Worm (Caenorhabditis elegans) whole organism, late embryonic: ENCODE data around the gene F14H8.2.
A peak's percentile ranks its signal among the peaks of the same experiment; 100 is the strongest.

Source experiments
- C08G9.2 ChIP-seq: sonication (generic microtip); optimal IDR thresholded peaks from 2 replicates; lab custom pipeline; 2016; ENCODE audit warnings: mild to moderate bottlenecking, missing genetic modification characterization, moderate library complexity, missing compliant biosample characterization
- C38D4.7 ChIP-seq: fragments of 200-800 bp; sonication (Bioruptor generic); optimal IDR thresholded peaks from 2 replicates; lab custom pipeline; 2018; ENCODE audit warnings: mild to moderate bottlenecking, missing genetic modification characterization, moderate library complexity, missing compliant biosample characterization
- F13H6.1 ChIP-seq: sonication (generic microtip); optimal IDR thresholded peaks from 2 replicates; lab custom pipeline; 2016; ENCODE audit warnings: missing genetic modification characterization, missing compliant biosample characterization
- T23F11.4 ChIP-seq: fragments of 200-800 bp; sonication (Bioruptor generic); optimal IDR thresholded peaks from 2 replicates; lab custom pipeline; 2018; ENCODE audit warnings: mild to moderate bottlenecking, missing genetic modification characterization, missing compliant biosample characterization
- Y22D7AL.16 ChIP-seq: sonication (generic microtip); optimal IDR thresholded peaks from 2 replicates; lab custom pipeline; 2016; ENCODE audit warnings: missing genetic modification characterization, missing compliant biosample characterization
- ama-1 ChIP-seq: fragments of 150-350 bp; optimal IDR thresholded peaks from 2 replicates; lab custom pipeline; 2014
- ceh-14 ChIP-seq: sonication (generic microtip); optimal IDR thresholded peaks from 2 replicates; lab custom pipeline; 2016; ENCODE audit warnings: missing genotype, missing genetic modification characterization, missing compliant biosample characterization
- ceh-18 ChIP-seq: sonication (generic microtip); optimal IDR thresholded peaks from 2 replicates; lab custom pipeline; 2016; ENCODE audit warnings: missing genetic modification characterization, missing compliant biosample characterization
- ceh-19 ChIP-seq: fragments of 200-800 bp; sonication (Bioruptor generic); optimal IDR thresholded peaks from 2 replicates; lab custom pipeline; 2018; ENCODE audit warnings: mild to moderate bottlenecking, missing genetic modification characterization, missing compliant biosample characterization
- ceh-24 ChIP-seq: sonication (generic microtip); optimal IDR thresholded peaks from 2 replicates; lab custom pipeline; 2016; ENCODE audit warnings: mild to moderate bottlenecking, missing genetic modification characterization, missing compliant biosample characterization
- ceh-30 ChIP-seq: fragments of 150-350 bp; optimal IDR thresholded peaks from 2 replicates; lab custom pipeline; 2014; ENCODE audit warnings: missing biosample characterization, missing genetic modification characterization
- ceh-31 ChIP-seq: sonication (generic microtip); optimal IDR thresholded peaks from 2 replicates; lab custom pipeline; 2016; ENCODE audit warnings: missing genetic modification characterization, missing compliant biosample characterization
- ceh-45 ChIP-seq: fragments of 200-800 bp; sonication (Bioruptor generic); IDR thresholded peaks from 2 replicates; pipeline ENCODE4 v1.3.6; 2022; ENCODE audit warnings: missing genetic modification reagents, missing genetic modification characterization, missing compliant biosample characterization
- ceh-48 ChIP-seq: sonication (generic microtip); optimal IDR thresholded peaks from 2 replicates; lab custom pipeline; 2016; ENCODE audit warnings: missing genetic modification characterization, inconsistent platforms, missing compliant biosample characterization
- ceh-6 ChIP-seq: fragments of 200-800 bp; sonication (Bioruptor generic); optimal IDR thresholded peaks from 2 replicates; lab custom pipeline; 2018; ENCODE audit warnings: mild to moderate bottlenecking, missing genetic modification characterization, missing compliant biosample characterization
- ceh-9 ChIP-seq: sonication (generic microtip); optimal IDR thresholded peaks from 2 replicates; lab custom pipeline; 2016; ENCODE audit warnings: mild to moderate bottlenecking, missing genetic modification characterization, inconsistent platforms, missing compliant biosample characterization
- dmd-4 ChIP-seq: sonication (generic microtip); optimal IDR thresholded peaks from 2 replicates; lab custom pipeline; 2016; ENCODE audit warnings: borderline replicate concordance, missing genetic modification characterization, missing compliant biosample characterization
- ets-4 ChIP-seq: sonication (generic microtip); optimal IDR thresholded peaks from 2 replicates; lab custom pipeline; 2016; ENCODE audit warnings: missing genetic modification characterization, missing compliant biosample characterization
- fax-1 ChIP-seq: sonication (generic microtip); optimal IDR thresholded peaks from 2 replicates; lab custom pipeline; 2016; ENCODE audit warnings: missing genotype, missing genetic modification characterization, missing compliant biosample characterization
- gmeb-2 ChIP-seq: sonication (generic microtip); optimal IDR thresholded peaks from 2 replicates; lab custom pipeline; 2016; ENCODE audit warnings: missing genetic modification characterization, inconsistent platforms, missing compliant biosample characterization
- hlh-15 ChIP-seq: sonication (generic microtip); optimal IDR thresholded peaks from 2 replicates; lab custom pipeline; 2016; ENCODE audit warnings: missing genetic modification characterization, missing compliant biosample characterization
- mec-3 ChIP-seq: sonication (generic microtip); optimal IDR thresholded peaks from 2 replicates; lab custom pipeline; 2016; ENCODE audit warnings: borderline replicate concordance, missing genetic modification characterization, missing compliant biosample characterization
- nhr-232 ChIP-seq: sonication (generic microtip); optimal IDR thresholded peaks from 2 replicates; lab custom pipeline; 2016; ENCODE audit warnings: missing genetic modification characterization, missing compliant biosample characterization
- pax-1 ChIP-seq: fragments of 150-350 bp; optimal IDR thresholded peaks from 2 replicates; lab custom pipeline; 2014; ENCODE audit warnings: missing biosample characterization, missing genetic modification characterization
- pha-2 ChIP-seq: sonication (generic microtip); optimal IDR thresholded peaks from 2 replicates; lab custom pipeline; 2017; ENCODE audit warnings: mild to moderate bottlenecking, missing genetic modification characterization, missing compliant biosample characterization
- pha-4 ChIP-seq: fragments of 150-350 bp; optimal IDR thresholded peaks from 2 replicates; lab custom pipeline; 2018; ENCODE audit warnings: missing biosample characterization, missing genetic modification reagents, missing genetic modification characterization
- pqm-1 ChIP-seq: sonication (generic microtip); optimal IDR thresholded peaks from 2 replicates; lab custom pipeline; 2016; ENCODE audit warnings: missing genetic modification characterization, missing compliant biosample characterization
- ref-2 ChIP-seq: sonication (generic microtip); optimal IDR thresholded peaks from 2 replicates; lab custom pipeline; 2016; ENCODE audit warnings: missing genetic modification characterization, missing compliant biosample characterization
- rnt-1 ChIP-seq: sonication (generic microtip); optimal IDR thresholded peaks from 2 replicates; lab custom pipeline; 2016; ENCODE audit warnings: missing genetic modification characterization, missing compliant biosample characterization
- sox-2 ChIP-seq: fragments of 200-800 bp; sonication (Bioruptor generic); IDR thresholded peaks from 2 replicates; pipeline ENCODE4 v1.3.6; 2022; ENCODE audit warnings: missing genetic modification reagents, missing genetic modification characterization, missing compliant biosample characterization
- syd-9 ChIP-seq: sonication (generic microtip); optimal IDR thresholded peaks from 2 replicates; lab custom pipeline; 2016; ENCODE audit warnings: mild to moderate bottlenecking, missing genetic modification characterization, moderate library complexity, missing compliant biosample characterization
- tbx-2 ChIP-seq: sonication (generic microtip); optimal IDR thresholded peaks from 2 replicates; lab custom pipeline; 2016; ENCODE audit warnings: missing genetic modification characterization, missing compliant biosample characterization
- ttx-3 ChIP-seq: sonication (generic microtip); optimal IDR thresholded peaks from 2 replicates; lab custom pipeline; 2016; ENCODE audit warnings: missing genetic modification reagents, missing genetic modification characterization, missing compliant biosample characterization
- unc-3 ChIP-seq, 2 experiments: fragments of 200-800 bp in 1 of 2; sonication (Bioruptor generic) in 1 of 2; sonication (generic microtip) in 1 of 2; conservative IDR thresholded peaks in 1 of 2; optimal IDR thresholded peaks in 1 of 2; 2 replicates each; pipeline versions ENCODE4 v1.3.6 to Lab custom; 2016 to 2022; ENCODE audit warnings: missing compliant biosample characterization in 2 of 2, missing genetic modification characterization in 2 of 2, missing genetic modification reagents in 1 of 2
- unc-55 ChIP-seq: sonication (generic microtip); optimal IDR thresholded peaks from 2 replicates; lab custom pipeline; 2017; ENCODE audit warnings: missing biosample characterization, missing genetic modification reagents, missing genetic modification characterization
- unc-86 ChIP-seq: sonication (generic microtip); optimal IDR thresholded peaks from 2 replicates; lab custom pipeline; 2016; ENCODE audit warnings: missing genetic modification characterization, missing compliant biosample characterization
- zip-5 ChIP-seq: sonication (generic microtip); optimal IDR thresholded peaks from 2 replicates; lab custom pipeline; 2016; ENCODE audit warnings: missing genetic modification characterization, missing compliant biosample characterization
- ztf-16 ChIP-seq: sonication (generic microtip); optimal IDR thresholded peaks from 2 replicates; lab custom pipeline; 2017; ENCODE audit warnings: missing genetic modification characterization, missing compliant biosample characterization

F14H8.2 gene

ce11 chrV:15002184-15002690, 17.9 kb downstream of the F14H8.2 start, which contains the start of the genes fib-1 and mut-15 (continued):
- TF ChIP-seq ceh-24 (tag; lab: Kevin White, UChicago) (no peak), ttx-3 (tag; lab: Kevin White, UChicago) (peak; percentile 45), unc-55 (GFP tag; lab: Kevin White, UChicago) (peak; percentile 83), zip-5 (peak; percentile 93), Y22D7AL.16 (no peak), fax-1 (tag; lab: Kevin White, UChicago) (peak; percentile 90), gmeb-2 (tag; lab: Kevin White, UChicago) (no peak), ceh-45 (GFP tag; lab: Robert Waterston, UW) (0 out of 2 replicates have a peak, but pooled peaks have one; percentile 18), ref-2 (tag; lab: Kevin White, UChicago) (peak; percentile 97), mec-3 (tag; lab: Kevin White, UChicago) (peak; percentile 94), ceh-14 (peak; percentile 90), nhr-232 (no peak), sox-2 (GFP tag; lab: Robert Waterston, UW) (no peak), ceh-31 (peak; percentile 99), hlh-15 (tag; lab: Kevin White, UChicago) (peak; percentile 77), F13H6.1 (tag; lab: Kevin White, UChicago) (peak; percentile 88), rnt-1 (tag; lab: Kevin White, UChicago) (peak; percentile 95)

ce11 chrV:15001536-15001935, 18.6 kb downstream of the F14H8.2 start:
- TF ChIP-seq ets-4 (tag; lab: Kevin White, UChicago) (no peak), ceh-31 (no peak), ceh-45 (GFP tag; lab: Robert Waterston, UW) (no peak), ztf-16 (tag; lab: Kevin White, UChicago) (no peak), pha-2 (tag; lab: Kevin White, UChicago) (no peak), C08G9.2 (tag; lab: Kevin White, UChicago) (no peak), tbx-2 (tag; lab: Kevin White, UChicago) (no peak), T23F11.4 (GFP tag; lab: Kevin White, UChicago) (no peak), C38D4.7 (GFP tag; lab: Kevin White, UChicago) (no peak), ceh-6 (GFP tag; lab: Kevin White, UChicago) (no peak), ama-1 (no peak), unc-3 (GFP tag; conservative IDR thresholded peaks at IDR 0.05; lab: Robert Waterston, UW) (no peak), unc-3 (tag; optimal IDR thresholded peaks at IDR 0.05; lab: Kevin White, UChicago) (no peak), dmd-4 (tag; lab: Kevin White, UChicago) (no peak), ceh-48 (tag; lab: Kevin White, UChicago) (no peak)

ce11 chrV:15000055-15000704, 19.9 kb downstream of the F14H8.2 start, which contains the start of gene rps-16:
rps-16 (minus strand) TSS chrV:15000541.
- TF ChIP-seq pha-4, result no peak
- TF ChIP-seq pax-1 (tag; lab: Kevin White, UChicago), result no peak
- TF ChIP-seq ceh-31, result no peak
- TF ChIP-seq ceh-19 (GFP tag; lab: Kevin White, UChicago), result no peak
- TF ChIP-seq ttx-3 (tag; lab: Kevin White, UChicago), result no peak
- TF ChIP-seq pqm-1, result no peak
- TF ChIP-seq ceh-30, result no peak

ce11 chrV:14999485-15000023, 20.6 kb downstream of the F14H8.2 start, which contains the start of gene T01C3.11:
T01C3.11 (plus strand) TSS chrV:14999535.
- TF ChIP-seq ceh-31 (no peak), ceh-24 (tag; lab: Kevin White, UChicago) (no peak), syd-9 (tag; lab: Kevin White, UChicago) (no peak), ceh-9 (tag; lab: Kevin White, UChicago) (no peak), unc-86 (no peak), rnt-1 (tag; lab: Kevin White, UChicago) (no peak), ceh-18 (tag; lab: Kevin White, UChicago) (no peak), ama-1 (no peak), F13H6.1 (tag; lab: Kevin White, UChicago) (no peak), pha-2 (tag; lab: Kevin White, UChicago) (no peak), pax-1 (tag; lab: Kevin White, UChicago) (no peak), ceh-45 (GFP tag; lab: Robert Waterston, UW) (no peak)
